Fruit fly (Drosophila melanogaster) whole organism, embryonic: ENCODE results near the gene CG4465.

ENCODE experiments used
- CG10366 ChIP-seq: fragments of 200-800 bp; sonication (Bioruptor generic); IDR thresholded peaks from 2 replicates; pipeline ENCODE4 v1.3.6; 2022; ENCODE audit warnings: missing biosample characterization, missing genetic modification characterization
- CG8281 ChIP-seq: fragments of 200-800 bp; sonication (Bioruptor generic); optimal IDR thresholded peaks from 2 replicates; lab custom pipeline; 2018; ENCODE audit warnings: missing biosample characterization, mild to moderate bottlenecking, missing genetic modification characterization, moderate library complexity
- dysf ChIP-seq: fragments of 200-800 bp; sonication (Bioruptor generic); IDR thresholded peaks from 3 replicates; pipeline ENCODE4 v1.3.6; 2022; ENCODE audit warnings: missing biosample characterization, missing genetic modification characterization

dm6 chr3R:19910302-19911029 is 7.2 kb downstream of the CG4465 start:
- TF ChIP-seq CG8281 (tag; lab: Kevin White, UChicago) (no peak), CG10366 (no peak), dysf (no peak)
